Fruit fly (Drosophila melanogaster): ENCODE results near the gene S6kII.

Gene S6kII

DNA sequence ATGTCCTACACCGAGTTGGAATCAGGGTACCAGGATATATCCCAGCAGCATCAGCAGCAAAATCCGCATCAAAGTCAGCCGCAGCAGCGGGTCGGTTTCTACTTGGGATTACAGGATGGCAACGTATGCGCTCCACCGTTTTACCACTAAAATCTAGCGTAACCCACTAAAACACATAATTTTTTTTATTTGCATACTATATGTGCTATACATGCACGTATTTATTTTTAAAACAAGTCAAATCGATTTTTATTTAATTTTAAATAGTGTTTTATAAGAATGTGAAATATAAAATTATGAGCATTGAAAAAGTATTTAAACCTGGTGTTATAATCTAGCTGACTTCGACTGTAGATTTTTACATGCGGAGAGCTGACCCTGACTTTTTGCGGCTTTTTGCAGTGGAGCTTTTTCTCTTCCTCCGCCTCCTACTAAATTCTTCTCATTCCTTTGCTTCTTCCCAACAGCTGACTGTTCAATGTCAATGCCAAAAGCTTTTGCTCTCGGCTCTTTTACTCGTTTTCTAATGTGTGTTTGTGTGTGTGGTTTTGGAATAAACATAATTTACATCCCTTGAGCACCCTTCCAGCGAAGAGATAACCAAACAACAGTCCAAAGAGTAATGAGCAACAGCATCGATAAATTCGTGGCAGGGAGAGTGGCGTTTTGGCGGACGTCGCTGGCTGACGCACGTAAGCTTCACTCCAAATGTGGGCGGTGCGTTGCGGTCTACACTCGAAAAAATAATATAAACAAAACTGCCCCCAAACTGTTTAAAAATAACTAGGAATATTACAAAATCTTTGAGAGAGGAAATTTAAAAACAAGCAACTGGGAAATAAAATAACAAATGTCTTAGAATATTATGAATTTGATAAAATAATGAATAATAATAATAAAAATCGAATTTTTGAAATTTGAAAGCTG, 41.8 kb upstream of the S6kII start (continued):
- TF ChIP-seq jing (GFP tag; optimal IDR thresholded peaks at IDR 0.05) (no peak), ap (GFP tag; IDR thresholded peaks at IDR 0.05) (no peak), Fer3 (tag; optimal IDR thresholded peaks at IDR 0.05) (peak; percentile 30), Doc2 (GFP tag; IDR thresholded peaks at IDR 0.05) (no peak), hbn (GFP tag; IDR thresholded peaks at IDR 0.05; ENCODE audit: partially characterized antibody) (no peak), CG1647 (GFP tag; optimal IDR thresholded peaks at IDR 0.05) (no peak), bcd (GFP tag; optimal IDR thresholded peaks at IDR 0.05) (peak; percentile 37), CG12744 (GFP tag; optimal IDR thresholded peaks at IDR 0.05) (no peak), esg (GFP tag; conservative IDR thresholded peaks at IDR 0.05) (no peak), Blimp-1 (GFP tag; optimal IDR thresholded peaks at IDR 0.05) (peak; percentile 33), CG7987 (GFP tag; optimal IDR thresholded peaks at IDR 0.05) (no peak), stc (GFP tag; IDR thresholded peaks at IDR 0.05) (no peak), CG1832 (GFP tag; optimal IDR thresholded peaks at IDR 0.05) (no peak), gsb-n (tag; optimal IDR thresholded peaks at IDR 0.05) (no peak), Vsx1 (GFP tag; optimal IDR thresholded peaks at IDR 0.05) (no peak), cg (GFP tag; optimal IDR thresholded peaks at IDR 0.05) (peak; percentile 39), CG11085 (GFP tag; IDR thresholded peaks at IDR 0.05) (no peak), slbo (GFP tag; IDR thresholded peaks at IDR 0.05) (peak; percentile 66), D19A (tag; optimal IDR thresholded peaks at IDR 0.05) (peak; percentile 24), CoRest (tag; optimal IDR thresholded peaks at IDR 0.05) (peak; percentile 24), HmgD (GFP tag; optimal IDR thresholded peaks at IDR 0.05) (no peak), dm (GFP tag; optimal IDR thresholded peaks at IDR 0.05) (no peak), unc-4 (GFP tag; IDR thresholded peaks at IDR 0.05; ENCODE audit: partially characterized antibody) (no peak), CG32532 (GFP tag; IDR thresholded peaks at IDR 0.05) (peak; percentile 69), Hr51 (GFP tag; optimal IDR thresholded peaks at IDR 0.05) (peak in 1 of 2 experiments; percentile 62), CG7786 (GFP tag; optimal IDR thresholded peaks at IDR 0.05) (no peak), Lim3 (GFP tag; IDR thresholded peaks at IDR 0.05) (no peak), CG17802 (tag; optimal IDR thresholded peaks at IDR 0.05) (no peak), CG7928 (GFP tag; optimal IDR thresholded peaks at IDR 0.05) (no peak), trem (tag; optimal IDR thresholded peaks at IDR 0.05) (no peak), CG12391 (tag; optimal IDR thresholded peaks at IDR 0.05) (peak; percentile 18), chm (GFP tag; IDR thresholded peaks at IDR 0.05) (0 out of 2 replicates have a peak, but pooled peaks have one; percentile 32), ranshi (GFP tag; IDR thresholded peaks at IDR 0.05) (0 out of 2 replicates have a peak, but pooled peaks have one; percentile 39), trh (GFP tag; optimal IDR thresholded peaks at IDR 0.05) (no peak), MTF-1 (GFP tag; optimal IDR thresholded peaks at IDR 0.05; ENCODE audit: borderline replicate concordance) (no peak), chinmo (GFP tag; IDR thresholded peaks at IDR 0.05; ENCODE audit: partially characterized antibody) (peak; percentile 72; the same call in 1 of the 4 replicates), CG13775 (GFP tag; optimal IDR thresholded peaks at IDR 0.05) (peak; percentile 38), HLH3B (GFP tag; IDR thresholded peaks at IDR 0.05) (peak; percentile 60), sima (GFP tag; optimal IDR thresholded peaks at IDR 0.05) (no peak), ken (GFP tag; IDR thresholded peaks at IDR 0.05) (no peak), Doc3 (GFP tag; IDR thresholded peaks at IDR 0.05; ENCODE audit: partially characterized antibody) (no peak), CG17186 (GFP tag; optimal IDR thresholded peaks at IDR 0.05) (no peak), Hr39 (optimal IDR thresholded peaks at IDR 0.05) (no peak), phol (tag; optimal IDR thresholded peaks at IDR 0.05) (peak; percentile 63), crc (GFP tag; optimal IDR thresholded peaks at IDR 0.05) (no peak), Abd-B (GFP tag; optimal IDR thresholded peaks at IDR 0.05) (no peak), CG10959 (GFP tag; IDR thresholded peaks at IDR 0.05) (no peak), bbx (GFP tag; IDR thresholded peaks at IDR 0.05; ENCODE audit: partially characterized antibody) (no peak)
